Worm (Caenorhabditis elegans) whole organism, L4/young adult: ENCODE results near the gene ZK546.5.
A peak's percentile ranks its signal among the peaks of the same experiment; 100 is the strongest.

Experiments
- W03F9.2 ChIP-seq: fragments of 150-350 bp; optimal IDR thresholded peaks from 2 replicates; lab custom pipeline; 2014; ENCODE audit warnings: missing biosample characterization, missing genetic modification characterization
- dao-5 ChIP-seq: sonication (generic microtip); optimal IDR thresholded peaks from 2 replicates; lab custom pipeline; 2016; ENCODE audit warnings: missing genotype, missing genetic modification characterization, moderate library complexity, missing compliant biosample characterization
- him-1 ChIP-seq: sonication (generic microtip); optimal IDR thresholded peaks from 2 replicates; lab custom pipeline; 2016; ENCODE audit warnings: missing genotype, missing genetic modification reagents, missing genetic modification characterization, missing compliant biosample characterization

Gene ZK546.5

ce11 chrII:4942397-4942796 is 6.8 kb downstream of the ZK546.5 start:
- no peak for TF ChIP-seq him-1 (tag; lab: Kevin White, UChicago)
- no peak for TF ChIP-seq W03F9.2
- TF ChIP-seq dao-5 (tag; lab: Kevin White, UChicago), result peak; percentile 44

ce11 chrII:4942829-4943228 is 7.2 kb downstream of the ZK546.5 start:
- TF ChIP-seq him-1 (tag; lab: Kevin White, UChicago) (no peak), dao-5 (tag; lab: Kevin White, UChicago) (no peak), W03F9.2 (no peak)

- TF ChIP-seq dao-5 (tag; lab: Kevin White, UChicago) (no peak), W03F9.2 (no peak), him-1 (tag; lab: Kevin White, UChicago) (no peak)
Observed at ce11 chrII:4943849-4944248, 8.2 kb downstream of the ZK546.5 start, which contains the start of gene mdt-4. mdt-4 (minus strand) TSS chrII:4943949.

ce11 chrII:4945695-4946094 is 10.1 kb downstream of the ZK546.5 start, which contains the start of the genes gldi-11 and ZK546.2:
gldi-11 (minus strand) TSS chrII:4945789.
ZK546.2 (plus strand) TSS chrII:4946027.
- TF ChIP-seq him-1 (tag; lab: Kevin White, UChicago), result no peak
- TF ChIP-seq W03F9.2, result no peak
- TF ChIP-seq dao-5 (tag; lab: Kevin White, UChicago), result no peak

ce11 chrII:4946775-4947174 is 11.2 kb downstream of the ZK546.5 start:
- TF ChIP-seq W03F9.2 (no peak), him-1 (tag; lab: Kevin White, UChicago) (no peak), dao-5 (tag; lab: Kevin White, UChicago) (no peak)

ce11 chrII:4948118-4948517 is 12.5 kb downstream of the ZK546.5 start:
- TF ChIP-seq him-1 (tag; lab: Kevin White, UChicago) (no peak), dao-5 (tag; lab: Kevin White, UChicago) (no peak), W03F9.2 (no peak)

ce11 chrII:4949380-4949950 is 13.8 kb downstream of the ZK546.5 start, which contains the start of the genes try-1 and zyg-12:
try-1 (minus strand) TSS chrII:4949527.
zyg-12 (plus strand) TSS chrII:4949900.
- no peak for TF ChIP-seq W03F9.2
- TF ChIP-seq dao-5 (tag; lab: Kevin White, UChicago), result no peak
- TF ChIP-seq him-1 (tag; lab: Kevin White, UChicago), result no peak

- no peak for TF ChIP-seq him-1 (tag; lab: Kevin White, UChicago)
Observed at ce11 chrII:4953289-4953688, 17.7 kb downstream of the ZK546.5 start, which contains the start of gene ndx-3. ndx-3 (plus strand) TSS chrII:4953589.

ce11 chrII:4954099-4954959 is 18.7 kb downstream of the ZK546.5 start:
- TF ChIP-seq him-1 (tag; lab: Kevin White, UChicago), result no peak
- TF ChIP-seq dao-5 (tag; lab: Kevin White, UChicago), result no peak
- no peak for TF ChIP-seq W03F9.2

ce11 chrII:4955353-4955752 is 19.7 kb downstream of the ZK546.5 start, which contains the start of gene pbs-3:
pbs-3 (minus strand) TSS chrII:4955427.
- TF ChIP-seq W03F9.2, result peak; percentile 38
- TF ChIP-seq him-1 (tag; lab: Kevin White, UChicago), result no peak

ce11 chrII:4959719-4960118 is 24.1 kb downstream of the ZK546.5 start, which contains the start of gene ulp-2:
ulp-2 (minus strand) TSS chrII:4959876.
- no peak for TF ChIP-seq W03F9.2
- TF ChIP-seq dao-5 (tag; lab: Kevin White, UChicago), result no peak
- TF ChIP-seq him-1 (tag; lab: Kevin White, UChicago), result no peak

- TF ChIP-seq dao-5 (tag; lab: Kevin White, UChicago) (no peak), W03F9.2 (peak; percentile 9)
Observed at ce11 chrII:4960690-4961089, 25.1 kb downstream of the ZK546.5 start.

ce11 chrII:4966576-4966975 is 31.0 kb downstream of the ZK546.5 start:
- TF ChIP-seq him-1 (tag; lab: Kevin White, UChicago) (no peak), W03F9.2 (no peak), dao-5 (tag; lab: Kevin White, UChicago) (no peak)

- TF ChIP-seq W03F9.2 (no peak), dao-5 (tag; lab: Kevin White, UChicago) (no peak), him-1 (tag; lab: Kevin White, UChicago) (no peak)
Observed at ce11 chrII:4967636-4968035, 32.0 kb downstream of the ZK546.5 start.
